Worm (Caenorhabditis elegans) whole organism, L3 larva: ENCODE results near the gene let-99.
A peak's percentile ranks its signal among the peaks of the same experiment; 100 is the strongest.

ENCODE experiments used
- R02D3.7 ChIP-seq: fragments of 150-350 bp; optimal IDR thresholded peaks from 2 replicates; lab custom pipeline; 2014; ENCODE audit warnings: missing biosample characterization, missing genetic modification characterization
- aly-2 ChIP-seq: fragments of 150-350 bp; optimal IDR thresholded peaks from 2 replicates; lab custom pipeline; 2014; ENCODE audit warnings: missing biosample characterization, missing genetic modification characterization
- ceh-16 ChIP-seq: sonication (generic microtip); optimal IDR thresholded peaks from 2 replicates; lab custom pipeline; 2017; ENCODE audit warnings: missing biosample characterization, missing genetic modification characterization
- ceh-28 ChIP-seq: fragments of 150-350 bp; optimal IDR thresholded peaks from 2 replicates; lab custom pipeline; 2014; ENCODE audit warnings: missing biosample characterization, missing genetic modification reagents, missing genetic modification characterization
- ceh-82 ChIP-seq: fragments of 150-350 bp; optimal IDR thresholded peaks from 2 replicates; lab custom pipeline; 2014; ENCODE audit warnings: missing biosample characterization, missing genetic modification characterization
- egl-27 ChIP-seq: sonication (generic microtip); optimal IDR thresholded peaks from 4 replicates; lab custom pipeline; 2017; ENCODE audit warnings: missing biosample characterization, missing genetic modification reagents, missing genetic modification characterization
- egl-5 ChIP-seq: fragments of 150-350 bp; optimal IDR thresholded peaks from 2 replicates; lab custom pipeline; 2017; ENCODE audit warnings: missing biosample characterization, missing genetic modification reagents, missing genetic modification characterization, inconsistent platforms
- elt-2 ChIP-seq: sonication (generic microtip); optimal IDR thresholded peaks from 2 replicates; lab custom pipeline; 2016; ENCODE audit warnings: missing genetic modification reagents, mild to moderate bottlenecking, missing genetic modification characterization, missing compliant biosample characterization
- elt-3 ChIP-seq, 3 experiments: fragments of 150-350 bp in 1 of 3; sonication (generic microtip) in 2 of 3; optimal IDR thresholded peaks; 2 replicates in 2 of 3; 4 replicates in 1 of 3; lab custom pipeline; 2014 to 2017; ENCODE audit warnings: missing biosample characterization in 3 of 3, missing genetic modification characterization in 3 of 3
- eor-1 ChIP-seq, 2 experiments: fragments of 150-350 bp; optimal IDR thresholded peaks; 2 replicates each; lab custom pipeline; 2014 to 2018; ENCODE audit warnings: missing biosample characterization in 2 of 2, missing genetic modification characterization in 2 of 2
- fkh-10 ChIP-seq: sonication (generic microtip); optimal IDR thresholded peaks from 2 replicates; lab custom pipeline; 2017; ENCODE audit warnings: missing biosample characterization, missing genetic modification reagents, missing genetic modification characterization
- fos-1 ChIP-seq: fragments of 150-350 bp; optimal IDR thresholded peaks from 2 replicates; lab custom pipeline; 2014; ENCODE audit warnings: missing biosample characterization, missing genetic modification characterization
- hmg-11 ChIP-seq: sonication (generic microtip); optimal IDR thresholded peaks from 2 replicates; lab custom pipeline; 2016; ENCODE audit warnings: missing genetic modification characterization, missing compliant biosample characterization
- jun-1 ChIP-seq: fragments of 150-350 bp; optimal IDR thresholded peaks from 2 replicates; lab custom pipeline; 2014; ENCODE audit warnings: missing biosample characterization, missing genetic modification reagents, missing genetic modification characterization
- lin-39 ChIP-seq: fragments of 150-350 bp; optimal IDR thresholded peaks from 2 replicates; lab custom pipeline; 2018; ENCODE audit warnings: missing biosample characterization, missing genetic modification reagents, missing genetic modification characterization
- lsy-12 ChIP-seq: sonication (generic microtip); optimal IDR thresholded peaks from 2 replicates; lab custom pipeline; 2016; ENCODE audit warnings: mild to moderate bottlenecking, missing genetic modification characterization, missing compliant biosample characterization
- mdl-1 ChIP-seq: fragments of 150-350 bp; optimal IDR thresholded peaks from 2 replicates; lab custom pipeline; 2014; ENCODE audit warnings: missing biosample characterization, missing genetic modification characterization
- mml-1 ChIP-seq: fragments of 150-350 bp; sonication (generic microtip); optimal IDR thresholded peaks from 3 replicates; lab custom pipeline; 2014; ENCODE audit warnings: missing biosample characterization, missing genetic modification characterization
- nfya-1 ChIP-seq: sonication (generic microtip); optimal IDR thresholded peaks from 2 replicates; lab custom pipeline; 2017; ENCODE audit warnings: missing genetic modification characterization, mild to moderate bottlenecking, missing compliant biosample characterization, antibody characterized with exemption, moderate library complexity; ENCODE audit not compliant: insufficient read depth
- nhr-237 ChIP-seq: fragments of 150-350 bp; optimal IDR thresholded peaks from 2 replicates; lab custom pipeline; 2014; ENCODE audit warnings: missing biosample characterization, missing genetic modification characterization
- nhr-25 ChIP-seq: sonication (generic microtip); optimal IDR thresholded peaks from 2 replicates; lab custom pipeline; 2017; ENCODE audit warnings: missing biosample characterization, missing genetic modification characterization
- nhr-43 ChIP-seq: sonication (generic microtip); optimal IDR thresholded peaks from 2 replicates; lab custom pipeline; 2016; ENCODE audit warnings: mild to moderate bottlenecking, missing genetic modification characterization, missing compliant biosample characterization; ENCODE audit not compliant: poor library complexity, severe bottlenecking
- nhr-76 ChIP-seq: fragments of 150-350 bp; sonication (generic microtip); optimal IDR thresholded peaks from 5 replicates; lab custom pipeline; 2014; ENCODE audit warnings: missing biosample characterization, missing genetic modification characterization
- nhr-77 ChIP-seq: fragments of 150-350 bp; optimal IDR thresholded peaks from 2 replicates; lab custom pipeline; 2014; ENCODE audit warnings: missing biosample characterization, missing genetic modification characterization
- pqm-1 ChIP-seq: fragments of 150-350 bp; optimal IDR thresholded peaks from 2 replicates; lab custom pipeline; 2017; ENCODE audit warnings: missing biosample characterization, missing genetic modification characterization, inconsistent platforms
- sea-2 ChIP-seq: fragments of 150-350 bp; sonication (generic microtip); optimal IDR thresholded peaks from 4 replicates; lab custom pipeline; 2014; ENCODE audit warnings: missing biosample characterization, missing genetic modification reagents, missing genetic modification characterization
- skn-1 ChIP-seq: fragments of 150-350 bp; optimal IDR thresholded peaks from 2 replicates; lab custom pipeline; 2014; ENCODE audit warnings: missing biosample characterization, missing genetic modification characterization
- tbx-2 ChIP-seq: sonication (generic microtip); optimal IDR thresholded peaks from 2 replicates; lab custom pipeline; 2016; ENCODE audit warnings: mild to moderate bottlenecking, missing genetic modification characterization, missing compliant biosample characterization
- unc-39 ChIP-seq: sonication (generic microtip); optimal IDR thresholded peaks from 4 replicates; lab custom pipeline; 2017; ENCODE audit warnings: missing biosample characterization, missing genetic modification characterization
- ztf-11 ChIP-seq: fragments of 150-350 bp; optimal IDR thresholded peaks from 2 replicates; lab custom pipeline; 2014; ENCODE audit warnings: missing biosample characterization, missing genetic modification characterization
- ztf-4 ChIP-seq: fragments of 150-350 bp; optimal IDR thresholded peaks from 2 replicates; lab custom pipeline; 2014; ENCODE audit warnings: missing biosample characterization, missing genetic modification characterization

The let-99 gene

DNA sequence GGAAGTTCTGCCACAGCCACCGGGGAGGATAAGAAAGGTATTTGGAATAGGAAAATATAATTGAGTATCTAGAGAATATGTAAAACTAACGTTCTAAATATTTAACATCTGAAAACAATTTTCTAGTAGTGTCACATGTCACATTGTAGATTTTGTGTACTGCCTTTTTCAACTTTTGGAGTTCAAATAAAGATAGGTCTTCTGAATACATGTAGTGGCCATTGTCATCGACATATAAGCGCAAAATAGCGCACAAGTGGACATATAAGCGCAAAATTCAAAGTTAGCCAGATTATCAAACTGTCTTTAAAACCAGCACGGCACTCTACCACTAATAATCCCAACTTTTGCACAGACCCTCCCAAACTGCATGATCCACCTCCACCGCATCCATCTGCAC, 6.6 kb downstream of the let-99 start:
- TF ChIP-seq nhr-76 (tag; lab: Kevin White, UChicago) (no peak), hmg-11 (no peak), egl-5 (tag; lab: Kevin White, UChicago) (no peak), fkh-10 (no peak), nfya-1 (tag; lab: Kevin White, UChicago) (no peak), ztf-4 (no peak), fos-1 (no peak), ztf-11 (tag; lab: Kevin White, UChicago) (no peak), elt-2 (tag; lab: Kevin White, UChicago) (no peak), lsy-12 (tag; lab: Kevin White, UChicago) (no peak), tbx-2 (tag; lab: Kevin White, UChicago) (no peak)

DNA sequence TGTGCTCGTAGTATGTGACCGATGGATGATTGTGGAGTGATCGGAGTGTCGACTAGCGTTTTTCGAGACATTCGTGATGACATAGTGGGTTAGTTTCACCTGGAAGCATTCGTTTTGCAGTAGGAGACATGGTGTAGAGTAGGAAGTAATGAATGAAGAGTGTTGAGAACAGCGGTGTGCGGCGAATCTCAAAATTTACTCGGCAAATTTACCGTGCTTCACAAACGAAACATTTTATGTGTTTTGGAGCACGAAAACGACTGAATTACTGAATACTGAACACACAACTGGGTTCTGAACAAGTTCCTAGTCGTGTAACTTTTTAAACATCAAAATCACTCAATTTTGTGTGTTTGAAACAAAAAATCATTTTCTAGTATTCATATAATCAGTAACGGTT, 13.4 kb downstream of the let-99 start, which contains the start of gene K08E7.6:
Gene K08E7.6, minus strand, starts transcription at position 101 of the 400 bp plus-strand sequence.
- TF ChIP-seq R02D3.7 (no peak), sea-2 (GFP tag; lab: Kevin White, UChicago) (no peak), nhr-25 (tag; lab: Kevin White, UChicago) (no peak), ceh-82 (tag; lab: Kevin White, UChicago) (no peak)

DNA sequence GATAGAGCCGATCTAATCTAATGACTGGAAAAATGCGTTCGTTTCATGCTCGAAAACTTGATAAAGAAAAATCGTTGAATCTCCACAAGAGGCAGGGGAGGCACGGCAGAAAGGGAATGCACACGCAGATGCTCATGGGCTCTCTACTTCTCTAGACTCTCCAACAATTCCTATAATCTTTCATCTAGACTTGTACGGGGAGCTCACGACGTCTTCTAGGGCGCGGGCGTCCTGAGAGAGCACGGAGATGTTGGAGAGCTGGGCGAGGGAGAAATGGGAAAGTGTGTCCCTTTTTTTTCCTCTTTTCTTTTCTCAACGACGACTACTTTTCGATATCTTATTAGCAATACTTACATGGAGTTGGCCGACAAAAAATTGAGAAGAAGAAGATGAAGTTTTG, 15.5 kb downstream of the let-99 start:
- TF ChIP-seq elt-3 (tag; optimal IDR thresholded peaks at IDR 0.05; lab: Kevin White, UChicago) (no peak), ceh-28 (tag; lab: Kevin White, UChicago) (no peak), fkh-10 (peak; percentile 23), lin-39 (tag; lab: Kevin White, UChicago) (peak; percentile 52)
- TF ChIP-seq, all 47 proteins: peak for 2

DNA sequence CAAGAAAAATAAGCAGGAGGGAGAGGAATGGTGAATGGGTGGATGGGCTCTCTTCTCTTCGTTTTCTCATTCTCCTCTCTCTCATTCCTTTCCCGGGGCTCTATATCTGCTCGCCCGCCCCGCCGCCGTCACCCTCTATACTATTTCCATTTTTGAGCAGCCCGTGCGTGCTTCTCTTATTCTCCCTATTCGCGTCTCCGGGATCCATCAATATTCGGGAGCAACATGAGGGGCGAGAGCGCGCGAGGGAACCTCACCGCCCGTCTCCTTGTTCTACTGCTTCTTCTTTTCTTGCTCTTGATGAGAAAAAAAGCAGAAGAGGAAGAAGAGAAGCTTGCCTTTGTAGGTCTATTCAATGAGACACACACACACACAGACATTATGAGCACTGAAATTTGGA, 16.5 kb downstream of the let-99 start:
- TF ChIP-seq mdl-1 (tag; lab: Kevin White, UChicago) (no peak), fkh-10 (peak; percentile 59), ceh-16 (tag; lab: Kevin White, UChicago) (no peak), fos-1 (no peak), aly-2 (tag; lab: Kevin White, UChicago) (no peak), unc-39 (no peak), pqm-1 (tag; lab: Kevin White, UChicago) (no peak), mml-1 (tag; lab: Kevin White, UChicago) (no peak), ceh-28 (tag; lab: Kevin White, UChicago) (no peak), lin-39 (tag; lab: Kevin White, UChicago) (peak; percentile 76), ztf-11 (tag; lab: Kevin White, UChicago) (no peak), ztf-4 (no peak), nhr-237 (tag; lab: Kevin White, UChicago) (no peak), nfya-1 (tag; lab: Kevin White, UChicago) (peak; percentile 32)

DNA sequence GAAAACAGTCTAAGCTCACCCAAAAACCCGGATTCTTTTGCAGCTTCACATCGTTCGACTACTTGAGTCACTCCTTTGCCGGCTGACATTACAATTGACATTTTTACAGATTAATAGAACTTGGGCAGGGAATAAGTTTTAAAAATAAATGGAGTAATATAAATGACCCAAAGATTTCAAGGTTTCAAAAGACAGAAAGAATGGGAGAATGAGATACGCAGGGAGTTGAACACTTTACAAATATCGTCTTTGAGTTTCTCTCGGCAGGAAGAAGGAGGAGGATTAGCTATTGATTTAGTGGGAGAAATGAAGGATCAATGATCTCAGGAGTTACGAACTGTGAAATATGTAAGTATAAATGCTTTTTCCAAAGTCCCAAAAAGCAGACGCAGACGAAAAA, 18.3 kb downstream of the let-99 start, which contains the start of gene K08E7.8:
Gene K08E7.8, minus strand, starts transcription at position 101 of the 400 bp plus-strand sequence.
- TF ChIP-seq eor-1 (tag; optimal IDR thresholded peaks at IDR 0.05; lab: Kevin White, UChicago): no peak
- no peak for TF ChIP-seq sea-2 (GFP tag; lab: Kevin White, UChicago)
- TF ChIP-seq nhr-237 (tag; lab: Kevin White, UChicago): no peak
- no peak for TF ChIP-seq egl-27 (tag; lab: Kevin White, UChicago)
- no peak for TF ChIP-seq nhr-77 (tag; lab: Kevin White, UChicago)
- no peak for TF ChIP-seq R02D3.7
- no peak for TF ChIP-seq nhr-43

DNA sequence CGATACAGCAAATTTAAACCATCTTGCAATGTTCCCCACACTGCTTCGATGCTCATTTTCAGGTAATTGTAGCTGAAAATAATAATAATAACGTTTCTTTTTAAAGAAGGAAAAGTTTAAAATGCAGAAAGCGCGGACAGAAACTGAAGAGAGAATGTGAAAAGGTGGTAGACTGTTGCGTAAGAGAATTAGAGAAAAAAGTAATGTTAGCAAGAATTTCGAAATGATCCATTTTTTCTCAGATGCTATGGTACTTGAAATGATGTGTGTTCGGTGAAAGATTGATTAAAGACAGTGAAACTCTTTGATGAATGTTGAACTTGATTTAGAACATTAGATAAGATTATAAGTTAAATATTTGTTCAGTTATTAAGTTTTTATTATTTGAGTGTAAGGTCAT, 22.7 kb downstream of the let-99 start, which contains the start of gene cul-6:
Gene cul-6, minus strand, starts transcription at position 79 of the 400 bp plus-strand sequence.
- TF ChIP-seq R02D3.7 (no peak), pqm-1 (tag; lab: Kevin White, UChicago) (no peak), ceh-28 (tag; lab: Kevin White, UChicago) (no peak), fkh-10 (no peak), mdl-1 (tag; lab: Kevin White, UChicago) (no peak), nhr-43 (no peak), skn-1 (tag; lab: Kevin White, UChicago) (no peak), jun-1 (no peak)
